Fruit fly (Drosophila melanogaster) whole organism, embryonic: ENCODE measurements around the gene amos.
A peak's percentile ranks its signal among the peaks of the same experiment; 100 is the strongest.

ENCODE experiments used
- Abd-B ChIP-seq: fragments of 200-800 bp; sonication (Bioruptor generic); optimal IDR thresholded peaks from 2 replicates; lab custom pipeline; 2018; ENCODE audit warnings: missing biosample characterization, mild to moderate bottlenecking, missing genetic modification characterization, moderate library complexity
- Atf6 ChIP-seq: fragments of 200-800 bp; sonication (Bioruptor generic); IDR thresholded peaks from 2 replicates; pipeline ENCODE4 v1.3.6; 2022; ENCODE audit warnings: missing biosample characterization, missing genetic modification characterization
- Awh ChIP-seq: fragments of 200-800 bp; sonication (Bioruptor generic); IDR thresholded peaks from 2 replicates; pipeline ENCODE4, ENCODE4 v1.3.6; 2022; ENCODE audit warnings: missing biosample characterization, missing genetic modification characterization
- B-H2 ChIP-seq: fragments of 200-800 bp; sonication (Bioruptor generic); optimal IDR thresholded peaks from 2 replicates; lab custom pipeline; 2018; ENCODE audit warnings: missing biosample characterization, mild to moderate bottlenecking, missing genetic modification characterization
- CG10431 ChIP-seq: fragments of 200-800 bp; sonication (Bioruptor generic); optimal IDR thresholded peaks from 3 replicates; lab custom pipeline; 2018; ENCODE audit warnings: missing biosample characterization, mild to moderate bottlenecking, missing genetic modification characterization
- CG10462 ChIP-seq: fragments of 200-800 bp; sonication (Bioruptor generic); optimal IDR thresholded peaks from 2 replicates; lab custom pipeline; 2016; ENCODE audit warnings: missing biosample characterization, missing genetic modification characterization
- CG10654 ChIP-seq: fragments of 200-800 bp; sonication (Bioruptor generic); optimal IDR thresholded peaks from 2 replicates; lab custom pipeline; 2016; ENCODE audit warnings: missing biosample characterization, missing genetic modification characterization
- CG11247 ChIP-seq: fragments of 200-800 bp; sonication (Bioruptor generic); IDR thresholded peaks from 2 replicates; pipeline ENCODE4 v1.3.6; 2022; ENCODE audit warnings: missing biosample characterization, missing genetic modification characterization
- CG11723 ChIP-seq: fragments of 200-800 bp; sonication (Bioruptor generic); optimal IDR thresholded peaks from 2 replicates; lab custom pipeline; 2017; ENCODE audit warnings: missing biosample characterization, mild to moderate bottlenecking, missing genetic modification characterization
- CG12942 ChIP-seq: fragments of 200-800 bp; sonication (Bioruptor generic); optimal IDR thresholded peaks from 3 replicates; lab custom pipeline; 2016; ENCODE audit warnings: missing biosample characterization, missing genetic modification characterization
- CG13287 ChIP-seq: fragments of 200-800 bp; sonication (Bioruptor generic); IDR thresholded peaks from 2 replicates; pipeline ENCODE4 v1.3.6; 2022; ENCODE audit warnings: missing biosample characterization, missing genetic modification characterization; ENCODE audit not compliant: partially characterized antibody
- CG13624 ChIP-seq: fragments of 200-800 bp; sonication (Bioruptor generic); optimal IDR thresholded peaks from 2 replicates; lab custom pipeline; 2016; ENCODE audit warnings: missing biosample characterization, missing genetic modification characterization
- CG15269 ChIP-seq: fragments of 200-800 bp; sonication (Bioruptor generic); optimal IDR thresholded peaks from 2 replicates; lab custom pipeline; 2018; ENCODE audit warnings: missing biosample characterization, mild to moderate bottlenecking, missing genetic modification characterization, moderate library complexity
- CG16779 ChIP-seq: fragments of 200-800 bp; sonication (Bioruptor generic); IDR thresholded peaks from 2 replicates; pipeline ENCODE4 v1.3.6; 2022; ENCODE audit warnings: missing biosample characterization, missing genetic modification characterization
- CG16863 ChIP-seq: fragments of 200-800 bp; sonication (Bioruptor generic); optimal IDR thresholded peaks from 3 replicates; lab custom pipeline; 2016; ENCODE audit warnings: missing biosample characterization, missing genetic modification characterization
- CG18262 ChIP-seq: fragments of 200-800 bp; optimal IDR thresholded peaks from 3 replicates; lab custom pipeline; 2019; ENCODE audit warnings: missing biosample characterization, mild to moderate bottlenecking, missing genetic modification characterization, moderate library complexity
- CG31224 ChIP-seq: fragments of 200-800 bp; sonication (Bioruptor generic); IDR thresholded peaks from 2 replicates; pipeline ENCODE4 v1.3.6; 2022; ENCODE audit warnings: missing biosample characterization, missing genetic modification characterization
- CG32772 ChIP-seq: fragments of 200-800 bp; sonication (Bioruptor generic); IDR thresholded peaks from 2 replicates; pipeline ENCODE4 v1.3.6; 2022; ENCODE audit warnings: missing biosample characterization, missing genetic modification characterization
- CG3281 ChIP-seq: fragments of 200-800 bp; sonication (Bioruptor generic); optimal IDR thresholded peaks from 3 replicates; lab custom pipeline; 2017; ENCODE audit warnings: missing biosample characterization, mild to moderate bottlenecking, missing genetic modification characterization
- CG34224 ChIP-seq: fragments of 200-800 bp; sonication (Bioruptor generic); IDR thresholded peaks from 3 replicates; pipeline ENCODE4 v1.3.6; 2022; ENCODE audit warnings: missing biosample characterization, missing genetic modification characterization; ENCODE audit not compliant: partially characterized antibody
- CG3838 ChIP-seq: fragments of 200-800 bp; sonication (Bioruptor generic); optimal IDR thresholded peaks from 3 replicates; lab custom pipeline; 2016; ENCODE audit warnings: missing biosample characterization, missing genetic modification characterization
- CG7556 ChIP-seq: fragments of 200-800 bp; sonication (Bioruptor generic); optimal IDR thresholded peaks from 2 replicates; lab custom pipeline; 2017; ENCODE audit warnings: missing biosample characterization, mild to moderate bottlenecking, missing genetic modification characterization
- CG8290 ChIP-seq, 3 experiments: fragments of 200-800 bp; sonication (Bioruptor generic); optimal IDR thresholded peaks; 2 replicates each; lab custom pipeline; 2016 to 2019; ENCODE audit warnings: missing biosample characterization in 3 of 3, missing genetic modification characterization in 3 of 3, mild to moderate bottlenecking in 2 of 3, moderate library complexity in 1 of 3
- CrebB ChIP-seq: fragments of 200-800 bp; sonication (Bioruptor generic); optimal IDR thresholded peaks from 3 replicates; lab custom pipeline; 2018; ENCODE audit warnings: missing biosample characterization, mild to moderate bottlenecking, missing genetic modification characterization
- Deaf1 ChIP-seq: fragments of 200-800 bp; optimal IDR thresholded peaks from 3 replicates; lab custom pipeline; 2019; ENCODE audit warnings: missing biosample characterization, mild to moderate bottlenecking, missing genetic modification characterization, moderate library complexity
- Drgx ChIP-seq: fragments of 200-800 bp; sonication (Bioruptor generic); IDR thresholded peaks from 2 replicates; pipeline ENCODE4 v1.3.6; 2022; ENCODE audit warnings: missing biosample characterization, missing genetic modification characterization
- ERR ChIP-seq: fragments of 200-800 bp; sonication (Bioruptor generic); optimal IDR thresholded peaks from 2 replicates; lab custom pipeline; 2016; ENCODE audit warnings: missing biosample characterization, missing genetic modification characterization
- Fer3 ChIP-seq: fragments of 200-800 bp; sonication (Bioruptor generic); optimal IDR thresholded peaks from 2 replicates; lab custom pipeline; 2018; ENCODE audit warnings: missing biosample characterization, mild to moderate bottlenecking, missing genetic modification characterization, moderate library complexity
- GATAe ChIP-seq: fragments of 200-800 bp; sonication (Bioruptor generic); conservative IDR thresholded peaks from 2 replicates; pipeline ENCODE4 v1.3.6; 2022; ENCODE audit warnings: missing biosample characterization, missing genetic modification characterization
- Lpt ChIP-seq: fragments of >200 bp; optimal IDR thresholded peaks from 2 replicates; lab custom pipeline; 2018; ENCODE audit warnings: missing biosample characterization, missing genetic modification characterization
- Max ChIP-seq: fragments of 200-800 bp; sonication (Bioruptor generic); optimal IDR thresholded peaks from 2 replicates; lab custom pipeline; 2016; ENCODE audit warnings: missing biosample characterization, mild to moderate bottlenecking, missing genetic modification characterization
- Mes4 ChIP-seq: fragments of 200-800 bp; sonication (Bioruptor generic); optimal IDR thresholded peaks from 2 replicates; lab custom pipeline; 2016; ENCODE audit warnings: missing biosample characterization, missing genetic modification characterization
- Neu2 ChIP-seq: fragments of 200-800 bp; sonication (Bioruptor generic); optimal IDR thresholded peaks from 3 replicates; lab custom pipeline; 2016; ENCODE audit warnings: missing biosample characterization, missing genetic modification characterization, borderline replicate concordance
- Ssrp ChIP-seq: fragments of 200-800 bp; sonication (Bioruptor generic); optimal IDR thresholded peaks from 2 replicates; lab custom pipeline; 2018; ENCODE audit warnings: missing biosample characterization, mild to moderate bottlenecking, missing genetic modification characterization, moderate library complexity
- bigmax ChIP-seq: fragments of 200-800 bp; sonication (Bioruptor generic); optimal IDR thresholded peaks from 2 replicates; lab custom pipeline; 2018; ENCODE audit warnings: missing biosample characterization, mild to moderate bottlenecking, missing genetic modification characterization
- corto ChIP-seq: fragments of 200-800 bp; sonication (Bioruptor generic); optimal IDR thresholded peaks from 2 replicates; lab custom pipeline; 2016; ENCODE audit warnings: missing biosample characterization, mild to moderate bottlenecking, missing genetic modification characterization, moderate library complexity
- cwo ChIP-seq: fragments of 200-800 bp; sonication (Bioruptor generic); optimal IDR thresholded peaks from 3 replicates; lab custom pipeline; 2017; ENCODE audit warnings: missing biosample characterization, missing genetic modification characterization, mild to moderate bottlenecking, moderate library complexity, missing genetic modification reagents
- emc ChIP-seq: fragments of 200-800 bp; sonication (Bioruptor generic); optimal IDR thresholded peaks from 2 replicates; lab custom pipeline; 2016; ENCODE audit warnings: missing biosample characterization, missing genetic modification characterization
- fd3F ChIP-seq: fragments of 200-800 bp; sonication (Bioruptor generic); optimal IDR thresholded peaks from 2 replicates; lab custom pipeline; 2018; ENCODE audit warnings: missing biosample characterization, mild to moderate bottlenecking, missing genetic modification characterization, moderate library complexity
- fd96Cb ChIP-seq: fragments of 200-800 bp; sonication (Bioruptor generic); optimal IDR thresholded peaks from 2 replicates; lab custom pipeline; 2018; ENCODE audit warnings: missing biosample characterization, mild to moderate bottlenecking, missing genetic modification characterization, moderate library complexity
- gce ChIP-seq: fragments of 200-800 bp; sonication (Bioruptor generic); IDR thresholded peaks from 3 replicates; pipeline ENCODE4 v1.3.6; 2022; ENCODE audit warnings: missing biosample characterization, missing genetic modification characterization
- jigr1 ChIP-seq: fragments of 200-800 bp; sonication (Bioruptor generic); IDR thresholded peaks from 3 replicates; pipeline ENCODE4 v1.3.6; 2022; ENCODE audit warnings: missing biosample characterization, missing genetic modification characterization
- lab ChIP-seq: fragments of 200-800 bp; sonication (Bioruptor generic); optimal IDR thresholded peaks from 3 replicates; lab custom pipeline; 2017; ENCODE audit warnings: missing biosample characterization, missing genetic modification characterization, mild to moderate bottlenecking, moderate library complexity, missing genetic modification reagents
- lov ChIP-seq, 2 experiments: fragments of 200-800 bp in 1 of 2; fragments of >200 bp in 1 of 2; sonication (Bioruptor generic) in 1 of 2; IDR thresholded peaks in 1 of 2; optimal IDR thresholded peaks in 1 of 2; 2 replicates in 1 of 2; 3 replicates in 1 of 2; pipeline versions ENCODE4 v1.3.6 to Lab custom; 2017 to 2022; ENCODE audit warnings: missing biosample characterization in 1 of 2, missing genetic modification characterization in 1 of 2
- nmo ChIP-seq: fragments of 200-800 bp; sonication (Bioruptor generic); optimal IDR thresholded peaks from 2 replicates; lab custom pipeline; 2018; ENCODE audit warnings: missing biosample characterization, mild to moderate bottlenecking, missing genetic modification characterization, moderate library complexity
- pita ChIP-seq: fragments of 200-800 bp; sonication (Bioruptor generic); optimal IDR thresholded peaks from 2 replicates; lab custom pipeline; 2017; ENCODE audit warnings: missing biosample characterization, mild to moderate bottlenecking, missing genetic modification characterization
- tin ChIP-seq: fragments of 200-800 bp; sonication (Bioruptor generic); optimal IDR thresholded peaks from 3 replicates; lab custom pipeline; 2016; ENCODE audit warnings: missing biosample characterization, missing genetic modification characterization
- ttk ChIP-seq: fragments of 200-800 bp; sonication (Bioruptor generic); IDR thresholded peaks from 2 replicates; pipeline ENCODE4 v2.1.2; 2022; ENCODE audit warnings: missing biosample characterization, missing genetic modification characterization
- unpg ChIP-seq: fragments of 200-800 bp; sonication (Bioruptor generic); optimal IDR thresholded peaks from 3 replicates; lab custom pipeline; 2018; ENCODE audit warnings: missing biosample characterization, mild to moderate bottlenecking, missing genetic modification characterization, moderate library complexity

Gene amos

dm6 chr2L:18557965-18558537 lies 38.7 kb downstream of the amos start (continued):
- TF ChIP-seq lab (GFP tag; lab: Kevin White, UChicago), result peak; percentile 90
- TF ChIP-seq CG3281 (GFP tag; lab: Kevin White, UChicago), result peak; percentile 82
- no peak for TF ChIP-seq Lpt (GFP tag; lab: Kevin White, UChicago)
- peak; percentile 76 for TF ChIP-seq CG7556 (GFP tag; lab: Kevin White, UChicago)
- no peak for TF ChIP-seq ERR
- TF ChIP-seq lov (optimal IDR thresholded peaks at IDR 0.05; lab: Kevin White, UChicago), result no peak
- no peak for TF ChIP-seq lov (GFP tag; IDR thresholded peaks at IDR 0.05; lab: Robert Waterston, UW)
- TF ChIP-seq Fer3 (tag; lab: Kevin White, UChicago), result peak; percentile 67
- TF ChIP-seq CG18262 (tag; lab: Kevin White, UChicago), result peak; percentile 76
- no peak for TF ChIP-seq CG10431 (GFP tag; lab: Kevin White, UChicago)
- TF ChIP-seq gce (GFP tag; lab: Robert Waterston, UW), result no peak
- peak; percentile 81 for TF ChIP-seq unpg (GFP tag; lab: Kevin White, UChicago)
- peak; percentile 57 for TF ChIP-seq Ssrp (tag; lab: Kevin White, UChicago)
- TF ChIP-seq CG13624 (GFP tag; lab: Kevin White, UChicago), result no peak
- peak; percentile 69 for TF ChIP-seq fd96Cb (tag; lab: Kevin White, UChicago)
- TF ChIP-seq GATAe (GFP tag; lab: Robert Waterston, UW), result peak; percentile 69
- TF ChIP-seq CrebB, result peak; percentile 5
- no peak for TF ChIP-seq emc (GFP tag; lab: Kevin White, UChicago)
- TF ChIP-seq ttk (GFP tag; lab: Robert Waterston, UW), result peak; percentile 84; the same call in 1 of the 2 replicates
- TF ChIP-seq CG10654, result peak; percentile 53
- peak; percentile 82 for TF ChIP-seq cwo (GFP tag; lab: Kevin White, UChicago)
- TF ChIP-seq nmo, result peak; percentile 70
- no peak for TF ChIP-seq CG16779 (GFP tag; lab: Robert Waterston, UW)
- peak; percentile 6 for TF ChIP-seq CG8290 (GFP tag; optimal IDR thresholded peaks at IDR 0.05; lab: Kevin White, UChicago)
- TF ChIP-seq CG8290 (tag; optimal IDR thresholded peaks at IDR 0.05; lab: Kevin White, UChicago), result peak in 1 of 2 experiments; percentile 8
- TF ChIP-seq CG31224 (GFP tag; lab: Robert Waterston, UW), result peak; percentile 66
- TF ChIP-seq fd3F (GFP tag; lab: Kevin White, UChicago), result peak; percentile 61
- peak; percentile 84 for TF ChIP-seq Drgx (GFP tag; lab: Robert Waterston, UW)
- no peak for TF ChIP-seq CG34224 (GFP tag; lab: Robert Waterston, UW)
- TF ChIP-seq Atf6, result peak; percentile 91
- peak; percentile 35 for TF ChIP-seq CG12942 (GFP tag; lab: Kevin White, UChicago)
- peak; percentile 74 for TF ChIP-seq Awh (GFP tag; lab: Robert Waterston, UW)
- peak; percentile 53 for TF ChIP-seq Max (GFP tag; lab: Kevin White, UChicago)
- TF ChIP-seq CG10462 (GFP tag; lab: Kevin White, UChicago), result no peak
- TF ChIP-seq Mes4 (GFP tag; lab: Kevin White, UChicago), result no peak
- TF ChIP-seq B-H2 (GFP tag; lab: Kevin White, UChicago), result no peak
- no peak for TF ChIP-seq bigmax (GFP tag; lab: Kevin White, UChicago)
- TF ChIP-seq Deaf1 (tag; lab: Kevin White, UChicago), result peak; percentile 29
- no peak for TF ChIP-seq corto (GFP tag; lab: Kevin White, UChicago)
- TF ChIP-seq CG3838 (GFP tag; lab: Kevin White, UChicago), result no peak
- no peak for TF ChIP-seq pita
- no peak for TF ChIP-seq Neu2 (GFP tag; lab: Kevin White, UChicago)
- TF ChIP-seq CG13287 (GFP tag; lab: Robert Waterston, UW), result no peak
- TF ChIP-seq CG16863, result no peak
- TF ChIP-seq jigr1, result no peak
- TF ChIP-seq Abd-B, result peak; percentile 38
- TF ChIP-seq CG32772 (GFP tag; lab: Robert Waterston, UW), result peak; percentile 78
- TF ChIP-seq tin (GFP tag; lab: Kevin White, UChicago), result peak; percentile 62
- TF ChIP-seq CG11723 (GFP tag; lab: Kevin White, UChicago), result peak; percentile 30
- TF ChIP-seq CG15269 (tag; lab: Kevin White, UChicago), result peak; percentile 82
- peak; percentile 48; the same call in 1 of the 2 replicates for TF ChIP-seq CG11247 (GFP tag; lab: Robert Waterston, UW)
